Fruit fly (Drosophila melanogaster) whole organism, embryonic: ENCODE results near the gene Cp16.

ENCODE experiments used
- ATbp ChIP-seq: fragments of 200-800 bp; sonication (Bioruptor generic); optimal IDR thresholded peaks from 2 replicates; lab custom pipeline; 2017; ENCODE audit warnings: missing biosample characterization, mild to moderate bottlenecking, missing genetic modification characterization, missing genetic modification reagents
- Blimp-1 ChIP-seq: fragments of 200-800 bp; sonication (Bioruptor generic); optimal IDR thresholded peaks from 3 replicates; lab custom pipeline; 2018; ENCODE audit warnings: missing biosample characterization, missing genetic modification characterization, mild to moderate bottlenecking, moderate library complexity, missing genetic modification reagents
- CG1024 ChIP-seq: fragments of 200-800 bp; sonication (Bioruptor generic); IDR thresholded peaks from 2 replicates; pipeline ENCODE4 v1.3.6; 2022; ENCODE audit warnings: missing biosample characterization, missing genetic modification characterization
- CG10274 ChIP-seq: fragments of 200-800 bp; sonication (Bioruptor generic); optimal IDR thresholded peaks from 3 replicates; lab custom pipeline; 2017; ENCODE audit warnings: missing biosample characterization, mild to moderate bottlenecking, missing genetic modification characterization
- CG10654 ChIP-seq: fragments of 200-800 bp; sonication (Bioruptor generic); optimal IDR thresholded peaks from 2 replicates; lab custom pipeline; 2016; ENCODE audit warnings: missing biosample characterization, missing genetic modification characterization
- CG11723 ChIP-seq: fragments of 200-800 bp; sonication (Bioruptor generic); optimal IDR thresholded peaks from 2 replicates; lab custom pipeline; 2017; ENCODE audit warnings: missing biosample characterization, mild to moderate bottlenecking, missing genetic modification characterization
- CG12769 ChIP-seq: fragments of 200-800 bp; sonication (Bioruptor generic); optimal IDR thresholded peaks from 2 replicates; lab custom pipeline; 2019; ENCODE audit warnings: missing biosample characterization, mild to moderate bottlenecking, missing genetic modification characterization, moderate library complexity
- CG13624 ChIP-seq: fragments of 200-800 bp; sonication (Bioruptor generic); optimal IDR thresholded peaks from 2 replicates; lab custom pipeline; 2016; ENCODE audit warnings: missing biosample characterization, missing genetic modification characterization
- CG14050 ChIP-seq: fragments of 200-800 bp; sonication (Bioruptor generic); IDR thresholded peaks from 3 replicates; pipeline ENCODE4 v1.3.6; 2022; ENCODE audit warnings: missing biosample characterization, missing genetic modification characterization
- CG14441 ChIP-seq: fragments of 200-800 bp; sonication (Bioruptor generic); IDR thresholded peaks from 2 replicates; pipeline ENCODE4 v1.3.6; 2022; ENCODE audit warnings: missing biosample characterization, missing genetic modification characterization
- CG14710 ChIP-seq: fragments of 200-800 bp; sonication (Bioruptor generic); optimal IDR thresholded peaks from 3 replicates; lab custom pipeline; 2019; ENCODE audit warnings: missing biosample characterization, mild to moderate bottlenecking, missing genetic modification characterization, moderate library complexity
- CG1529 ChIP-seq: fragments of 200-800 bp; sonication (Bioruptor generic); optimal IDR thresholded peaks from 3 replicates; lab custom pipeline; 2018; ENCODE audit warnings: missing biosample characterization, missing genetic modification characterization
- CG1602 ChIP-seq: fragments of 200-800 bp; sonication (Bioruptor generic); optimal IDR thresholded peaks from 3 replicates; lab custom pipeline; 2016; ENCODE audit warnings: missing biosample characterization, missing genetic modification characterization
- CG2889 ChIP-seq: fragments of 200-800 bp; sonication (Bioruptor generic); IDR thresholded peaks from 3 replicates; pipeline ENCODE4 v1.3.6; 2022; ENCODE audit warnings: missing biosample characterization, missing genetic modification characterization
- CG30431 ChIP-seq: fragments of 200-800 bp; sonication (Bioruptor generic); optimal IDR thresholded peaks from 2 replicates; lab custom pipeline; 2017; ENCODE audit warnings: missing biosample characterization, missing genetic modification characterization
- CG3407 ChIP-seq: fragments of 200-800 bp; sonication (Bioruptor generic); optimal IDR thresholded peaks from 2 replicates; lab custom pipeline; 2018; ENCODE audit warnings: missing biosample characterization, mild to moderate bottlenecking, missing genetic modification characterization
- CG34422 ChIP-seq: fragments of 200-800 bp; sonication (Bioruptor generic); IDR thresholded peaks from 3 replicates; pipeline ENCODE4 v1.3.6; 2022; ENCODE audit warnings: missing biosample characterization, missing genetic modification characterization
- CG4617 ChIP-seq: fragments of 200-800 bp; sonication (Bioruptor generic); optimal IDR thresholded peaks from 3 replicates; lab custom pipeline; 2016; ENCODE audit warnings: missing biosample characterization, missing genetic modification characterization, borderline replicate concordance
- CG5245 ChIP-seq: fragments of 200-800 bp; sonication (Bioruptor generic); optimal IDR thresholded peaks from 3 replicates; lab custom pipeline; 2016; ENCODE audit warnings: missing biosample characterization, missing genetic modification characterization
- CG6813 ChIP-seq: fragments of 200-800 bp; sonication (Bioruptor generic); optimal IDR thresholded peaks from 2 replicates; lab custom pipeline; 2017; ENCODE audit warnings: missing biosample characterization, missing genetic modification characterization, mild to moderate bottlenecking, moderate library complexity, missing genetic modification reagents
- CG7357 ChIP-seq: fragments of 200-800 bp; sonication (Bioruptor generic); IDR thresholded peaks from 3 replicates; pipeline ENCODE4 v1.3.6; 2022; ENCODE audit warnings: missing biosample characterization, missing genetic modification characterization
- CG8478 ChIP-seq: fragments of >200 bp; optimal IDR thresholded peaks from 2 replicates; lab custom pipeline; 2018
- CG9932 ChIP-seq: fragments of 200-800 bp; sonication (Bioruptor generic); IDR thresholded peaks from 2 replicates; pipeline ENCODE4 v1.3.6; 2022; ENCODE audit warnings: missing biosample characterization, missing genetic modification characterization
- D19A ChIP-seq: fragments of 200-800 bp; optimal IDR thresholded peaks from 3 replicates; lab custom pipeline; 2019; ENCODE audit warnings: missing biosample characterization, mild to moderate bottlenecking, missing genetic modification characterization, moderate library complexity
- Lhr ChIP-seq: fragments of 200-800 bp; sonication (Bioruptor generic); optimal IDR thresholded peaks from 3 replicates; lab custom pipeline; 2017; ENCODE audit warnings: mild to moderate bottlenecking, missing biosample characterization, missing genetic modification reagents, missing genetic modification characterization
- Max ChIP-seq: fragments of 200-800 bp; sonication (Bioruptor generic); optimal IDR thresholded peaks from 2 replicates; lab custom pipeline; 2016; ENCODE audit warnings: missing biosample characterization, mild to moderate bottlenecking, missing genetic modification characterization
- Med ChIP-seq: fragments of 200-800 bp; sonication (Bioruptor generic); peaks from one replicate; lab custom pipeline; 2016; ENCODE audit warnings: missing biosample characterization, missing genetic modification characterization, mild to moderate bottlenecking, inconsistent platforms, moderate library complexity
- Nf-YA ChIP-seq: fragments of 200-800 bp; sonication (Bioruptor generic); IDR thresholded peaks from 2 replicates; pipeline ENCODE4 v1.3.6; 2022; ENCODE audit warnings: missing biosample characterization, missing genetic modification characterization
- Oli ChIP-seq: fragments of 200-800 bp; sonication (Bioruptor generic); optimal IDR thresholded peaks from 2 replicates; lab custom pipeline; 2018; ENCODE audit warnings: missing biosample characterization, mild to moderate bottlenecking, missing genetic modification characterization, moderate library complexity
- Pdp1 ChIP-seq, 2 experiments: fragments of 200-800 bp; sonication (Bioruptor generic); optimal IDR thresholded peaks; 3 replicates each; lab custom pipeline; 2016; ENCODE audit warnings: missing biosample characterization in 2 of 2, missing genetic modification characterization in 2 of 2, mild to moderate bottlenecking in 1 of 2, moderate library complexity in 1 of 2
- Rfx ChIP-seq: fragments of 200-800 bp; sonication (Bioruptor generic); IDR thresholded peaks from 2 replicates; pipeline ENCODE4 v1.3.6; 2022; ENCODE audit warnings: missing biosample characterization, missing genetic modification characterization
- Xbp1 ChIP-seq: fragments of 200-800 bp; sonication (Bioruptor generic); optimal IDR thresholded peaks from 3 replicates; lab custom pipeline; 2016; ENCODE audit warnings: missing biosample characterization, mild to moderate bottlenecking, missing genetic modification characterization
- abd-A ChIP-seq: fragments of 200-800 bp; sonication (Bioruptor generic); optimal IDR thresholded peaks from 3 replicates; lab custom pipeline; 2019; ENCODE audit warnings: missing biosample characterization, mild to moderate bottlenecking, missing genetic modification characterization, moderate library complexity
- az2 ChIP-seq: fragments of 200-800 bp; sonication (Bioruptor generic); optimal IDR thresholded peaks from 3 replicates; lab custom pipeline; 2016; ENCODE audit warnings: missing biosample characterization, missing genetic modification characterization
- corto ChIP-seq: fragments of 200-800 bp; sonication (Bioruptor generic); optimal IDR thresholded peaks from 2 replicates; lab custom pipeline; 2016; ENCODE audit warnings: missing biosample characterization, mild to moderate bottlenecking, missing genetic modification characterization, moderate library complexity
- croc ChIP-seq: fragments of 200-800 bp; sonication (Bioruptor generic); conservative IDR thresholded peaks from 3 replicates; pipeline ENCODE4 v1.3.6; 2022; ENCODE audit warnings: missing biosample characterization, missing genetic modification characterization
- danr ChIP-seq: fragments of 200-800 bp; sonication (Bioruptor generic); IDR thresholded peaks from 2 replicates; pipeline ENCODE4 v1.3.6; 2022; ENCODE audit warnings: missing biosample characterization, missing genetic modification characterization
- dimm ChIP-seq: fragments of 200-800 bp; sonication (Bioruptor generic); IDR thresholded peaks from 2 replicates; pipeline ENCODE4 v1.3.6; 2022; ENCODE audit warnings: missing biosample characterization, missing genetic modification characterization
- en ChIP-seq: fragments of 200-800 bp; sonication (Bioruptor generic); optimal IDR thresholded peaks from 2 replicates; lab custom pipeline; 2016; ENCODE audit warnings: missing biosample characterization, missing genetic modification characterization
- fd96Cb ChIP-seq: fragments of 200-800 bp; sonication (Bioruptor generic); optimal IDR thresholded peaks from 2 replicates; lab custom pipeline; 2018; ENCODE audit warnings: missing biosample characterization, mild to moderate bottlenecking, missing genetic modification characterization, moderate library complexity
- gce ChIP-seq: fragments of 200-800 bp; sonication (Bioruptor generic); IDR thresholded peaks from 3 replicates; pipeline ENCODE4 v1.3.6; 2022; ENCODE audit warnings: missing biosample characterization, missing genetic modification characterization
- gem ChIP-seq: fragments of 200-800 bp; sonication (Bioruptor generic); optimal IDR thresholded peaks from 2 replicates; lab custom pipeline; 2019; ENCODE audit warnings: missing biosample characterization, mild to moderate bottlenecking, missing genetic modification characterization, moderate library complexity
- lola ChIP-seq, 3 experiments: fragments of >200 bp in 2 of 3; fragments of 200-800 bp in 1 of 3; sonication (Bioruptor generic) in 1 of 3; optimal IDR thresholded peaks; 2 replicates each; lab custom pipeline; 2017 to 2019; ENCODE audit warnings: missing biosample characterization in 3 of 3, missing genetic modification characterization in 3 of 3, mild to moderate bottlenecking in 1 of 3, moderate library complexity in 1 of 3
- pnt ChIP-seq: fragments of 200-800 bp; sonication (Bioruptor generic); optimal IDR thresholded peaks from 3 replicates; lab custom pipeline; 2016; ENCODE audit warnings: missing biosample characterization, missing genetic modification characterization
- pros ChIP-seq: fragments of 200-800 bp; sonication (Bioruptor generic); optimal IDR thresholded peaks from 3 replicates; lab custom pipeline; 2019; ENCODE audit warnings: missing biosample characterization, mild to moderate bottlenecking, missing genetic modification characterization, moderate library complexity
- seq ChIP-seq: fragments of 200-800 bp; sonication (Bioruptor generic); IDR thresholded peaks from 2 replicates; pipeline ENCODE4 v1.3.6; 2022; ENCODE audit warnings: missing biosample characterization, missing genetic modification characterization
- so ChIP-seq: fragments of 200-800 bp; sonication (Bioruptor generic); IDR thresholded peaks from 3 replicates; pipeline ENCODE4 v1.3.6; 2022; ENCODE audit warnings: missing biosample characterization, missing genetic modification characterization
- tap ChIP-seq: fragments of 200-800 bp; optimal IDR thresholded peaks from 3 replicates; lab custom pipeline; 2019; ENCODE audit warnings: missing biosample characterization, mild to moderate bottlenecking, missing genetic modification characterization, moderate library complexity
- unpg ChIP-seq: fragments of 200-800 bp; sonication (Bioruptor generic); optimal IDR thresholded peaks from 3 replicates; lab custom pipeline; 2018; ENCODE audit warnings: missing biosample characterization, mild to moderate bottlenecking, missing genetic modification characterization, moderate library complexity

Gene Cp16

DNA sequence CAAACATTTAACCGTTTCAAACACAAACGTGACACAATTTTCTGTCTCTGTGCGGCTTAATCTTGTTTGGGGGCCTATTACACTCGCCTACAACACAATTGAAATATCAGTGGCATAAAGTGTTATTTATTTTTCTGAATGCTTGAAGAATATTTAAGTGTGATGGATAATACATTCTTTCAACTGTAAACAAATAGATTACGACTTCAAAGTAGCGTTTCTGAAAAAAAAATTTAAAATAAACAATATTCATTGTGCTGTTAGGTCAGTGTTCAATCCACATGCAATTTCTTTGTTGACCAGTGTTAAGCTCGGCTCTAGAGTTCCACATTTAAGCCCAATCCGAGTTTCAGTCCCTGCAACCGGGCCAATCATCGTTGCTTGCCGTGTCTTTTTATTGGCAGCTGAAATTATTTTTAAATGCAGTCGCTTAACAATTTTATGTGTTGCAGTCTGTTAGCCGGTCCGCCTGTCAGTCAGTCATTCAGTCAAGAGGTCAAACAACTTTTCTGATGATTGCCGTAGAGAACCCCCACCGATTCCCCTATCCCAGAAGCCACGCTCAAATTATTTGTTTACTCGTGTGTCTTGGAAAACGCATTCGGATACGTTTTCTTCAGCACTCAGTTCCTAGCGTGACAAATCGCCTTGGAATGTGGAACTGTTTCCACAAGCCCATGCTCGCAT lies 41.4 kb downstream of the Cp16 start (continued):
- TF ChIP-seq az2 (peak; percentile 72), CG1024 (GFP tag; lab: Robert Waterston, UW) (no peak), tap (tag; lab: Kevin White, UChicago) (peak; percentile 67), CG5245 (GFP tag; lab: Kevin White, UChicago) (peak; percentile 41), Max (GFP tag; lab: Kevin White, UChicago) (no peak), Med (peak; percentile 63), CG14441 (GFP tag; lab: Robert Waterston, UW) (peak; percentile 69), corto (GFP tag; lab: Kevin White, UChicago) (no peak), CG3407 (GFP tag; lab: Kevin White, UChicago) (peak; percentile 53), CG10654 (peak; percentile 51), CG30431 (GFP tag; lab: Kevin White, UChicago) (peak; percentile 31), pnt (GFP tag; lab: Kevin White, UChicago) (peak; percentile 23), gem (tag; lab: Kevin White, UChicago) (peak; percentile 86), CG13624 (GFP tag; lab: Kevin White, UChicago) (peak; percentile 42), unpg (GFP tag; lab: Kevin White, UChicago) (peak; percentile 83), CG8478 (lab: Kevin White, UChicago) (no peak), abd-A (tag; lab: Kevin White, UChicago) (peak; percentile 18), croc (GFP tag; lab: Robert Waterston, UW) (peak; percentile 65), en (peak; percentile 58), CG6813 (GFP tag; lab: Kevin White, UChicago) (peak; percentile 15), CG7357 (GFP tag; lab: Robert Waterston, UW) (0 out of 3 replicates have a peak, but pooled peaks have one; percentile 32), Xbp1 (GFP tag; lab: Kevin White, UChicago) (peak; percentile 74), danr (GFP tag; lab: Robert Waterston, UW) (0 out of 2 replicates have a peak, but pooled peaks have one; percentile 39), Pdp1 (GFP tag; optimal IDR thresholded peaks at IDR 0.05; lab: Kevin White, UChicago) (peak; percentile 8 to 61), Lhr (GFP tag; lab: Kevin White, UChicago) (peak; percentile 39), Nf-YA (GFP tag; lab: Robert Waterston, UW) (0 out of 2 replicates have a peak, but pooled peaks have one; percentile 42), CG9932 (no peak), fd96Cb (peak; percentile 80), CG34422 (GFP tag; lab: Robert Waterston, UW) (peak; percentile 70), CG10274 (GFP tag; lab: Kevin White, UChicago) (no peak), seq (GFP tag; lab: Robert Waterston, UW) (peak; percentile 76), gce (0 out of 3 replicates have a peak, but pooled peaks have one; percentile 33), CG11723 (GFP tag; lab: Kevin White, UChicago) (peak; percentile 63), CG12769 (peak; percentile 71), D19A (tag; lab: Kevin White, UChicago) (peak; percentile 70), so (peak; percentile 82; the same call in 2 of the 3 replicates), dimm (0 out of 2 replicates have a peak, but pooled peaks have one; percentile 41), Oli (tag; lab: Kevin White, UChicago) (peak; percentile 85), CG4617 (GFP tag; lab: Kevin White, UChicago) (peak; percentile 16), Rfx (GFP tag; lab: Robert Waterston, UW) (0 out of 2 replicates have a peak, but pooled peaks have one; percentile 31), pros (GFP tag; lab: Kevin White, UChicago) (no peak), ATbp (GFP tag; lab: Kevin White, UChicago) (peak; percentile 58), CG1529 (GFP tag; lab: Kevin White, UChicago) (peak; percentile 76), CG1602 (peak; percentile 60), CG2889 (GFP tag; lab: Robert Waterston, UW) (peak; percentile 44; the same call in 1 of the 3 replicates), CG14050 (GFP tag; lab: Robert Waterston, UW) (peak; percentile 59), Blimp-1 (GFP tag; lab: Kevin White, UChicago) (peak; percentile 82), lola (GFP tag; optimal IDR thresholded peaks at IDR 0.05; lab: Kevin White, UChicago) (peak in 1 of 3 experiments; percentile 87), CG14710 (peak; percentile 81)
